Worm (Caenorhabditis elegans): ENCODE results near the gene ugt-2.

The ugt-2 gene

DNA sequence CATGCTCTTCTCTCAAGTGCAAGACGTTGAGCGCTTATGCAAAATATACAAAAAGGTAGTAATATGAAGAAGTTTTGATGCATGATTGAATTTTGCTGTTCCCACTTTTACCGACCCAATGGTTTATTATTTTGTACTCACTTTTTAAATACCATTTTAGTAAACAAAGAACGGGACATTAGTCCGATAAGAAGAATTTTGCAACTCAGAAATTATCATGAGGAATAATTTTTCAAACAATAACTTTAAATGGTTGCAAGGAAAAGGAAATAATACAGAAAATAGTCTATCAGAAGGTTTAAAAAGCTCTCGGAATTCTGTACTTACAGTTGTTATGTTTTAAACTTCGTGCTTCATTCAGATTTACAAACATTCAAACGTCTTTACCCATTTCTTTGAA lies 16.0 kb downstream of the ugt-2 start, which contains the start of gene F15H10.9:
Gene F15H10.9, minus strand, starts transcription at position 101 of the 400 bp plus-strand sequence.
- TF ChIP-seq pqm-1 (tag; optimal IDR thresholded peaks at IDR 0.05), result no peak

- no peak for TF ChIP-seq mml-1 (tag; optimal IDR thresholded peaks at IDR 0.05)
- TF ChIP-seq nhr-67 (tag; optimal IDR thresholded peaks at IDR 0.05), result no peak
- TF ChIP-seq ceh-9 (tag; optimal IDR thresholded peaks at IDR 0.05), result no peak
- no peak for TF ChIP-seq ceh-82 (tag; optimal IDR thresholded peaks at IDR 0.05)
- TF ChIP-seq aly-2 (tag; optimal IDR thresholded peaks at IDR 0.05), result no peak
- no peak for TF ChIP-seq daf-12 (tag; optimal IDR thresholded peaks at IDR 0.05)
- TF ChIP-seq egl-27 (tag; optimal IDR thresholded peaks at IDR 0.05), result no peak
- no peak for TF ChIP-seq fkh-2 (tag; optimal IDR thresholded peaks at IDR 0.05)
- no peak for TF ChIP-seq lin-15B (tag; optimal IDR thresholded peaks at IDR 0.05)
- TF ChIP-seq nhr-28 (tag; optimal IDR thresholded peaks at IDR 0.05), result no peak
- no peak for TF ChIP-seq elt-3 (tag; optimal IDR thresholded peaks at IDR 0.05)
- TF ChIP-seq nhr-77 (tag; optimal IDR thresholded peaks at IDR 0.05), result no peak
- TF ChIP-seq nhr-25 (tag; optimal IDR thresholded peaks at IDR 0.05), result no peak
- TF ChIP-seq elt-1 (tag; optimal IDR thresholded peaks at IDR 0.05), result no peak
- no peak for TF ChIP-seq ceh-16 (tag; optimal IDR thresholded peaks at IDR 0.05)
- TF ChIP-seq snpc-4 (tag; optimal IDR thresholded peaks at IDR 0.05), result no peak
- no peak for TF ChIP-seq nhr-23 (tag; optimal IDR thresholded peaks at IDR 0.05)
Observed at ce11 chrV:10416925-10417324, 18.3 kb downstream of the ugt-2 start, which contains the start of gene F15H10.10. Gene F15H10.10, minus strand, starts transcription at chrV:10417025.

DNA sequence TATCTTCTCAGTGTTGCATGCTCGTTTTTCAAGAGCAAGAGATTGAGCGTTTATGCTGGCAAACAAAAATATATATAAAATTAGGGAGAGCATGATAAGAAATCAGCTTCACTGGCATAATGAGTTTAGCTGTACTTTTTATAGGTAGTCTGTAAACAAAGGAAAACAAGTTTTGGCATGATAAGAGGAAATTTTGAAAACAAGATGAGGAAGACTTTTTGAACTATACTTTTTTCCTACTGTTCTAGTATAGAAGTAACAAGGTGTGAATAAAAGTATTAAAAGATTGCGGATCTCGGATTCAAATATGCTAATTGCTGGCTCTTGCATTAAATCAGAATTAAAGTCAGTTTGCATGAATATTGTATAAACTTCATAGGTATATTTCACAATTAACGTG lies 20.4 kb downstream of the ugt-2 start, which contains the start of gene F15H10.5:
Gene F15H10.5, minus strand, starts transcription at position 101 of the 400 bp plus-strand sequence.
- TF ChIP-seq pha-4 (tag; optimal IDR thresholded peaks at IDR 0.05), result no peak
- TF ChIP-seq mdl-1 (tag; optimal IDR thresholded peaks at IDR 0.05), result no peak
- no peak for TF ChIP-seq ceh-9 (tag; optimal IDR thresholded peaks at IDR 0.05)
- TF ChIP-seq snpc-4 (tag; optimal IDR thresholded peaks at IDR 0.05), result no peak
- no peak for TF ChIP-seq aly-2 (tag; optimal IDR thresholded peaks at IDR 0.05)
- TF ChIP-seq nhr-77 (tag; optimal IDR thresholded peaks at IDR 0.05), result no peak
- TF ChIP-seq nhr-76 (tag; optimal IDR thresholded peaks at IDR 0.05), result no peak
- TF ChIP-seq ama-1 (optimal IDR thresholded peaks at IDR 0.05), result no peak
- no peak for TF ChIP-seq elt-2 (tag; optimal IDR thresholded peaks at IDR 0.05)
- no peak for TF ChIP-seq pqm-1 (tag; optimal IDR thresholded peaks at IDR 0.05)
- TF ChIP-seq hmg-11 (tag; optimal IDR thresholded peaks at IDR 0.05), result no peak
- TF ChIP-seq jun-1 (tag; optimal IDR thresholded peaks at IDR 0.05), result no peak
- TF ChIP-seq daf-12 (tag; optimal IDR thresholded peaks at IDR 0.05), result no peak
- no peak for TF ChIP-seq fos-1 (tag; optimal IDR thresholded peaks at IDR 0.05)
- no peak for TF ChIP-seq unc-62 (GFP tag; optimal IDR thresholded peaks at IDR 0.05)

ce11 chrV:10421802-10422201 lies 23.2 kb downstream of the ugt-2 start, which contains the start of gene col-13:
Gene col-13, minus strand, starts transcription at chrV:10421902.
- TF ChIP-seq eor-1 (tag; optimal IDR thresholded peaks at IDR 0.05) (no peak), ama-1 (optimal IDR thresholded peaks at IDR 0.05) (no peak), mml-1 (tag; optimal IDR thresholded peaks at IDR 0.05) (no peak), nfya-1 (tag; optimal IDR thresholded peaks at IDR 0.05; ENCODE audit: insufficient read depth) (no peak), unc-39 (tag; optimal IDR thresholded peaks at IDR 0.05) (no peak), mdl-1 (tag; optimal IDR thresholded peaks at IDR 0.05) (no peak), ztf-4 (tag; optimal IDR thresholded peaks at IDR 0.05) (no peak), egl-5 (tag; optimal IDR thresholded peaks at IDR 0.05) (no peak), nhr-12 (tag; optimal IDR thresholded peaks at IDR 0.05) (no peak), nhr-77 (tag; optimal IDR thresholded peaks at IDR 0.05) (no peak), ceh-82 (tag; optimal IDR thresholded peaks at IDR 0.05) (no peak), nhr-23 (tag; optimal IDR thresholded peaks at IDR 0.05) (no peak), sea-2 (GFP tag; optimal IDR thresholded peaks at IDR 0.05) (no peak), daf-12 (tag; optimal IDR thresholded peaks at IDR 0.05) (no peak)

DNA sequence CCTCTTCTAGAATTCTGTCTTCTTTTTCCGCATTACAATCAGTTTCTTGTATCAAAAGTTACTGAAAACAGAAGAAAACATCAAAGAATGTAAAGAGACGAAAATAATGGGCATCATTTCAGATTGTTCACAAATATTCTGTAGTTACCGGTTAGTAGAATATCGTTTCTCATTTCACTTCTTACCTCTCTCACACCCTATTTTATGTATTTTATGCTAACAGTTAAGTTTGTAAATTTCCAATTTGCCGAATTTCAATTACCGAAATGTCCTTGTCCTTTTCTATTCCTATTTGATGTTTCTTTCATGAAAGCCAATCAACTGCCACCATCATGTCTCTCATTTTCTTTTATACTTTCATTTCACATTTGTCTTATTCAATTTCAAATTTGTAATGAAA lies 24.9 kb downstream of the ugt-2 start:
- TF ChIP-seq nhr-25 (tag; optimal IDR thresholded peaks at IDR 0.05) (peak; percentile 61), fkh-10 (GFP tag; optimal IDR thresholded peaks at IDR 0.05) (no peak)
